Fruit fly (Drosophila melanogaster) ovary, adult (tissue): ENCODE data around the gene CG14137.
"Not testable (repeated sequence)": the region's sequence is repeated elsewhere in the genome, so short reads cannot be mapped to it uniquely, and the experiment has no call there.

Experiments
- CG17801 ChIP-seq: fragments of 200-800 bp; optimal IDR thresholded peaks from 2 replicates; lab custom pipeline; 2019; ENCODE audit warnings: missing biosample characterization, mild to moderate bottlenecking, missing genetic modification characterization, moderate library complexity; ENCODE audit not compliant: partially characterized antibody

CG14137 gene

dm6 chr3L:11582097-11582496, 17.8 kb downstream of the CG14137 start, which contains the start of gene CG33269:
Gene CG33269, minus strand, starts transcription at chr3L:11582197.
- no peak for TF ChIP-seq CG17801 (GFP tag; lab: Kevin White, UChicago)

- TF ChIP-seq CG17801 (GFP tag; lab: Kevin White, UChicago): no peak
Observed at dm6 chr3L:11580919-11581318, 18.9 kb downstream of the CG14137 start, which contains the start of gene CG43391. Gene CG43391, minus strand, starts transcription at chr3L:11581019.

DNA sequence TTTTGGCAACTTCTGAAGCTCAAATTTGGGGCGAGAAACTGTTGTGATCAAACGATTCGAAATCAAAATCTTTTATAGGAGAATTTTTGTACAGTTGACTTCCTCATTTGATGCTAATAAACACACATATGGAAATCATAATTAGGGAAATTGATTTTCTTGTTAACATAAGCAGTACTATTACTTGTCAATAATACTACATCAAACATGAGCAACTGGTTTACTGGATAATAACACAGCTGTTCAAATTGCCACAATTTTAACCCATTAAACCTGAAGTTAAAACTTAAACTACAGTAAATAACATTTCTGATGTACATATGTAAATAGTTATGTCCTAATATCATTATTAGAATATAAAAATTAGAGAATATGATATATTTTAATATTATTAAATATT, 19.9 kb downstream of the CG14137 start, which contains the start of gene CG43390:
CG43390 (minus strand) TSS at position 32 of the 400 bp plus-strand sequence.
- TF ChIP-seq CG17801 (GFP tag; lab: Kevin White, UChicago): no peak

DNA sequence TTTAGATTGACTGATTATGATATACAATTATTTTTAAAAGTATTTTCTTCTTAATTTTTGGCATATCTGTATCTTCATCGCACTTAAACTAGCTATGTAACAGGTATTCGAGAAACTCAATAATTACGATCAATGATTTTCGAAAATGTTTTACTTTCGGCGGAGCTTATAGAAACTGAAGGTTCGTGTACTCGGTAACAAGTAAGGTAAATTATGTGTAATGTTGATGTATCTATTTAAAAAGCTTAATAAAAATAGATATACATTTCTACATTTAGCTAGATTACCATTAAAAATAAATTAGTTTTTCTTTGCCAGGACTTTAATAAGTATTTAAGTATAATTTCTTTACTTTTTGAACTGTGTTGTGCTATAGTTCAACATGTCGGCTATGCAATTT, 21.0 kb downstream of the CG14137 start:
- no peak for TF ChIP-seq CG17801 (GFP tag; lab: Kevin White, UChicago)

dm6 chr3L:11578211-11578673, 21.6 kb downstream of the CG14137 start, which contains the start of gene CG33270:
Gene CG33270, minus strand, starts transcription at chr3L:11578623.
- no peak for TF ChIP-seq CG17801 (GFP tag; lab: Kevin White, UChicago)

- TF ChIP-seq CG17801 (GFP tag; lab: Kevin White, UChicago): no peak
Observed at dm6 chr3L:11577395-11577794, 22.5 kb downstream of the CG14137 start, which contains the start of gene CG33271. Gene CG33271, minus strand, starts transcription at chr3L:11577495.

DNA sequence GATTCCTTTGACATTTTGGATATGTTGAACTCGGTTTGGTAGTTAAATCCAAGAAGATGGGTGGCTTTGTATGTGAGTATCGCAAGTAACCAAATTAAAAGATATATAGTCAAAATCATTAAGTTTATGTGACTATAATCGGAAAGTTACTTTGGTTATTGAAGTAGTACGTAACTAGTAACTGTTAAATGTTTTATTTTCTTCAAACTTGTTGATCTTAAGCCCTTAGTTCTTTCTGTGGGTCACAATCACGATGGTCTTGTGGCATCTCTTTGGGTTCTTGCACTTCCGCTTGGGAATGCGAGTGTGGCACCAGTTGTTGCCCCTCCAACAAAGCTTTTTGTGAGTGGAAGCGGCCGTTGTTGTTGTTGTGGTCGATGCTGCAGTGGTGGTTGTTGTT, 22.9 kb downstream of the CG14137 start, which contains the start of gene CG33489:
CG33489 (minus strand) TSS at position 101 of the 400 bp plus-strand sequence.
- TF ChIP-seq CG17801 (GFP tag; lab: Kevin White, UChicago): not testable (repeated sequence)

DNA sequence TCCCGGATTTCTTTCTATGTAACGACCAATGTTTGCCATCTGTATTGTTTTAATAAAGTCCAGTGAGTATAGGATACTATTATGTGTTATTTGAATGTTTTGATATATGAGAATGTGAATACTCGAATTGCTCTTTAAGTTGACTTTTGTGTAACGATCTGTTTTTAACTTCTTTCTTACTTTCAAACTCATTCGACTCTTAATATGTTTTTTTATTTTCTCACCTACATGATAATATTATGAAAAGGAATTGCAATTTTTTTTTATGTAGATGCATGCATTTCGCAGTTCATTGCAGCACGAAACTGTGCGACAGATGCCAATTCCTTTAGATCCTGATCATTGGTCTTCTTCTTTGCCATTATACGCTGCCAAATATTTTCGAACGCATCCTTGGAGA, 25.3 kb downstream of the CG14137 start, which contains the start of gene CG33490:
CG33490 (minus strand) TSS at position 101 of the 400 bp plus-strand sequence.
- TF ChIP-seq CG17801 (GFP tag; lab: Kevin White, UChicago): no peak

DNA sequence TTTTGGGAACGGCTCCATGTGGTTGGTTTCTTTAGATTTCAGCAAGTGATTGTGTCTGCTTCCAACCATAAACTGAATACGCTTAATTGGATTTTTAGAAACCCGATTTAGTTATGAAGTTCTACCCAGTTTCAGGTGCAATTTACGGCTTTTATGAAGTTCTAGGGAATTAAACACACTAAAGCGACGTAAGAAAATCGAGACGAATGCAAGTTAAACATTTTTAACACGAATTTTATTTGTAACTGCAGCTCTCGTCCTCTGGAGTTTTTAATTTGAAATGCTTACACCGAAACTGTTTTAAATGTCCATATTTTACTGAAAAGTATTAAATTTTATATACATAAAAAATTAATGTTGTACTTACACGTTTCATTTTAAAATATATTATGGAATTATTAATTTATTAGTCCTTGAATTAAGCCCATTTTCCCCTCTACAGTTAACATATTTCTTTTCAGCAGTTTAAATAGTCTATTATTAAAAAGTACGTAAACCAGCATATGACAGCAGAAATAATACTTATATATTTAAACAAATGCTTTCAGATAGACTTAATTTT, 35.8 kb downstream of the CG14137 start, which contains the start of the genes CG46412 and CG33267:
CG46412 (minus strand) TSS at position 101 of the 562 bp plus-strand sequence.
CG33267 (plus strand) TSS at position 512 of the 562 bp plus-strand sequence.
- no peak for TF ChIP-seq CG17801 (GFP tag; lab: Kevin White, UChicago)

DNA sequence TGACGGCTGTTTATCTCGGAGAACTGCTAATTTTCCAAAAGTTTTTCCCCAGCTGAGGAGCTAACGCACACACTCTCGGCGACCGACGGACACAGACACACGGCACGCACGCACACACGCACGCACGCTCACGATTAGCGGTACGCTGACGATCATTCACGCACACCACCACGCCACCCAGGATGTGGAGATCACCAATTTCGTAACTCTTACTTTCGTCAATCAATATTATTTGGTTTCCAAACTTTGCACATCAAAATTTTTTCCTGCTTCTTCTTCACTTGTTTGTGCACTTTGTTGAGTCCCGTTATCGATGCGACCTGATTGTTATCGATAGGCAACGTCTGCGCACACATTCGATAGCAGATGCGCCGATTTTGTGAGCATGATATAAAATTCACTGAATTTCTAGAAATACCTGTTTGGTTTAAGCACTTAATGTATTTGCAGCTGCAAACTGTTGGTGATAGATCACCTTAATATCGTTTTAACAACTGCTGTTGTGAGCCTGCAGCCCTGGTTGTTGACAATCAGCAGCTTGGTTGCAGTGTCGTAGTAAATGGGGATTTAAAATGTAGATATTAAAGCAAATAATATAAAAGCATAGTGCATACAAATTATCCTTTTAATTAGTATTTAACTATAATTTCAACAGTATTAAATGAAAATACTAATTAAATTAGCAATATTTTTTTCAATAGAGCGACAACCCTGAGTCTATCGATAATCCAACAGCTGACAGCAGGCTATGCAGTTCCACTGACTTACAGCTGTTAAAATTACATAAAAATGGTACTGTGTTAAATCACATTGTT, 37.7 kb downstream of the CG14137 start, which contains the start of the genes CG7394 and Mob2:
CG7394 (plus strand) TSS at position 51 of the 815 bp plus-strand sequence.
Mob2 (minus strand) TSS at position 288 of the 815 bp plus-strand sequence.
- TF ChIP-seq CG17801 (GFP tag; lab: Kevin White, UChicago): peak; percentile 86

DNA sequence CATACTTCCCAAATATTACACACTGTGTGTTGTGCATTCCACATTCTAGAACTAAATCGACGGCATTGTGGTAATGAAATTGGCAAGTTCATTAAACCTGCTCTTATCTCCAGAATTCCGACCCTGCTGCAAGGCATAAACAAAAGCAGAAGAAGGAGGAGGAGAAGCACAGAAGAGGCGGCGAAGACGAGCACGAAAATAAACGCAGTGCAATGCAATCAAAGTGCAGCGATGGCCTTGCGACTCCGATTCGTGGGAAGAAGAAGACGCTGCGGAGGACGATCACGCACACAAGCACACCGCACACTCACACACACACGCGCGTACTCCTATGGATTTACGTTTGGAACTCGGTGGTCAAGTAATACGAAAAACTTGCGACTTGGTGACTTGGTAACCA, 39.0 kb downstream of the CG14137 start:
- TF ChIP-seq CG17801 (GFP tag; lab: Kevin White, UChicago): no peak

dm6 chr3L:11557209-11557608, 42.7 kb downstream of the CG14137 start:
- TF ChIP-seq CG17801 (GFP tag; lab: Kevin White, UChicago): no peak

- no peak for TF ChIP-seq CG17801 (GFP tag; lab: Kevin White, UChicago)
Observed at dm6 chr3L:11556637-11557036, 43.2 kb downstream of the CG14137 start.

dm6 chr3L:11555662-11556460, 44.0 kb downstream of the CG14137 start:
- no peak for TF ChIP-seq CG17801 (GFP tag; lab: Kevin White, UChicago)
